Fruit fly (Drosophila melanogaster) whole organism, embryonic: Measurements from ENCODE around the gene beta'COP.

Source experiments
- BEAF-32 ChIP-seq: fragments of 200-800 bp; sonication (Bioruptor generic); optimal IDR thresholded peaks from 3 replicates; lab custom pipeline; 2017; ENCODE audit warnings: missing biosample characterization, missing genetic modification characterization, mild to moderate bottlenecking, moderate library complexity, missing genetic modification reagents
- Bteb2 ChIP-seq: fragments of 200-800 bp; sonication (Bioruptor generic); optimal IDR thresholded peaks from 2 replicates; lab custom pipeline; 2016; ENCODE audit warnings: missing biosample characterization, missing genetic modification characterization
- CG10267 ChIP-seq: fragments of 200-800 bp; sonication (Bioruptor generic); optimal IDR thresholded peaks from 2 replicates; lab custom pipeline; 2018; ENCODE audit warnings: missing biosample characterization, mild to moderate bottlenecking, missing genetic modification characterization, moderate library complexity
- CG10366 ChIP-seq: fragments of 200-800 bp; sonication (Bioruptor generic); IDR thresholded peaks from 2 replicates; pipeline ENCODE4 v1.3.6; 2022; ENCODE audit warnings: missing biosample characterization, missing genetic modification characterization
- CG10543 ChIP-seq: fragments of 200-800 bp; sonication (Bioruptor generic); optimal IDR thresholded peaks from 3 replicates; lab custom pipeline; 2017; ENCODE audit warnings: missing biosample characterization, mild to moderate bottlenecking, missing genetic modification characterization, moderate library complexity
- CG12071 ChIP-seq: fragments of 200-800 bp; sonication (Bioruptor generic); optimal IDR thresholded peaks from 3 replicates; lab custom pipeline; 2018; ENCODE audit warnings: missing biosample characterization, mild to moderate bottlenecking, missing genetic modification characterization
- CG12155 ChIP-seq: fragments of 200-800 bp; sonication (Bioruptor generic); optimal IDR thresholded peaks from 3 replicates; lab custom pipeline; 2016; ENCODE audit warnings: missing biosample characterization, missing genetic modification characterization
- CG12236 ChIP-seq: fragments of 200-800 bp; sonication (Bioruptor generic); optimal IDR thresholded peaks from 2 replicates; lab custom pipeline; 2016; ENCODE audit warnings: missing biosample characterization, missing genetic modification characterization
- CG14710 ChIP-seq: fragments of 200-800 bp; sonication (Bioruptor generic); optimal IDR thresholded peaks from 3 replicates; lab custom pipeline; 2019; ENCODE audit warnings: missing biosample characterization, mild to moderate bottlenecking, missing genetic modification characterization, moderate library complexity
- CG15011 ChIP-seq: fragments of 200-800 bp; sonication (Bioruptor generic); optimal IDR thresholded peaks from 3 replicates; lab custom pipeline; 2018; ENCODE audit warnings: missing biosample characterization, mild to moderate bottlenecking, missing genetic modification characterization
- CG15514 ChIP-seq: fragments of 200-800 bp; sonication (Bioruptor generic); optimal IDR thresholded peaks from 3 replicates; lab custom pipeline; 2017; ENCODE audit warnings: missing biosample characterization, missing genetic modification characterization, mild to moderate bottlenecking, moderate library complexity, missing genetic modification reagents
- CG17385 ChIP-seq: fragments of 200-800 bp; sonication (Bioruptor generic); optimal IDR thresholded peaks from 3 replicates; lab custom pipeline; 2018; ENCODE audit warnings: missing biosample characterization, mild to moderate bottlenecking, missing genetic modification characterization
- CG17612 ChIP-seq: fragments of 200-800 bp; sonication (Bioruptor generic); IDR thresholded peaks from 2 replicates; pipeline ENCODE4 v1.3.6; 2022; ENCODE audit warnings: missing biosample characterization, missing genetic modification characterization
- CG17829 ChIP-seq: fragments of 200-800 bp; optimal IDR thresholded peaks from 2 replicates; lab custom pipeline; 2019; ENCODE audit warnings: missing biosample characterization, mild to moderate bottlenecking, missing genetic modification characterization, moderate library complexity
- CG30403 ChIP-seq: fragments of 200-800 bp; sonication (Bioruptor generic); optimal IDR thresholded peaks from 3 replicates; lab custom pipeline; 2016; ENCODE audit warnings: missing biosample characterization, missing genetic modification characterization
- CG31388 ChIP-seq: fragments of 200-800 bp; sonication (Bioruptor generic); optimal IDR thresholded peaks from 2 replicates; lab custom pipeline; 2016; ENCODE audit warnings: missing biosample characterization, missing genetic modification characterization
- CG4360 ChIP-seq: fragments of 200-800 bp; sonication (Bioruptor generic); IDR thresholded peaks from 2 replicates; pipeline ENCODE4 v1.3.6; 2022; ENCODE audit warnings: missing biosample characterization, missing genetic modification characterization
- CG4424 ChIP-seq: fragments of 200-800 bp; sonication (Bioruptor generic); optimal IDR thresholded peaks from 3 replicates; lab custom pipeline; 2016; ENCODE audit warnings: missing biosample characterization, missing genetic modification characterization
- CG7987 ChIP-seq: fragments of 200-800 bp; sonication (Bioruptor generic); optimal IDR thresholded peaks from 2 replicates; lab custom pipeline; 2018; ENCODE audit warnings: missing biosample characterization, mild to moderate bottlenecking, missing genetic modification characterization, moderate library complexity
- CG8765 ChIP-seq: fragments of 200-800 bp; sonication (Bioruptor generic); IDR thresholded peaks from 2 replicates; pipeline ENCODE4 v1.3.6; 2022; ENCODE audit warnings: missing biosample characterization, missing genetic modification characterization
- CoRest ChIP-seq: fragments of 200-800 bp; sonication (Bioruptor generic); optimal IDR thresholded peaks from 3 replicates; lab custom pipeline; 2018; ENCODE audit warnings: missing biosample characterization, mild to moderate bottlenecking, missing genetic modification characterization, moderate library complexity
- Dip2 ChIP-seq: fragments of 200-800 bp; sonication (Bioruptor generic); IDR thresholded peaks from 2 replicates; pipeline ENCODE4 v1.3.6; 2022; ENCODE audit warnings: missing biosample characterization, missing genetic modification characterization
- Fer1 ChIP-seq: fragments of 200-800 bp; sonication (Bioruptor generic); optimal IDR thresholded peaks from 2 replicates; lab custom pipeline; 2017; ENCODE audit warnings: missing biosample characterization, mild to moderate bottlenecking, missing genetic modification characterization
- Hr51 ChIP-seq, 2 experiments: fragments of 200-800 bp; sonication (Bioruptor generic); optimal IDR thresholded peaks; 2 replicates in 1 of 2; 3 replicates in 1 of 2; lab custom pipeline; 2016 to 2018; ENCODE audit warnings: missing biosample characterization in 2 of 2, missing genetic modification characterization in 2 of 2, mild to moderate bottlenecking in 1 of 2, moderate library complexity in 1 of 2
- Hsf ChIP-seq: fragments of 200-800 bp; sonication (Bioruptor generic); optimal IDR thresholded peaks from 3 replicates; lab custom pipeline; 2016; ENCODE audit warnings: missing biosample characterization, missing genetic modification characterization
- MBD-R2 ChIP-seq: fragments of 200-800 bp; sonication (Bioruptor generic); IDR thresholded peaks from 2 replicates; pipeline ENCODE4 v1.3.6; 2022; ENCODE audit warnings: missing biosample characterization, missing genetic modification characterization
- MESR4 ChIP-seq: fragments of 200-800 bp; sonication (Bioruptor generic); optimal IDR thresholded peaks from 2 replicates; lab custom pipeline; 2018; ENCODE audit warnings: missing biosample characterization, mild to moderate bottlenecking, missing genetic modification characterization, moderate library complexity
- Mad ChIP-seq: fragments of 200-800 bp; sonication (Bioruptor generic); optimal IDR thresholded peaks from 2 replicates; lab custom pipeline; 2016; ENCODE audit warnings: missing biosample characterization, missing genetic modification characterization
- Ptx1 ChIP-seq: fragments of 200-800 bp; sonication (Bioruptor generic); IDR thresholded peaks from 2 replicates; pipeline ENCODE4 v1.3.6; 2022; ENCODE audit warnings: missing biosample characterization, missing genetic modification characterization
- Sox102F ChIP-seq: fragments of 200-800 bp; sonication (Bioruptor generic); optimal IDR thresholded peaks from 2 replicates; lab custom pipeline; 2018; ENCODE audit warnings: missing biosample characterization, mild to moderate bottlenecking, missing genetic modification characterization, moderate library complexity
- Sry-β ChIP-seq: fragments of 200-800 bp; sonication (Bioruptor generic); optimal IDR thresholded peaks from 2 replicates; lab custom pipeline; 2018; ENCODE audit warnings: missing biosample characterization, mild to moderate bottlenecking, missing genetic modification characterization, moderate library complexity
- ac ChIP-seq: fragments of 200-800 bp; sonication (Bioruptor generic); optimal IDR thresholded peaks from 3 replicates; lab custom pipeline; 2017; ENCODE audit warnings: missing biosample characterization, mild to moderate bottlenecking, missing genetic modification characterization
- btn ChIP-seq: fragments of 200-800 bp; sonication (Bioruptor generic); optimal IDR thresholded peaks from 2 replicates; lab custom pipeline; 2016; ENCODE audit warnings: missing biosample characterization, missing genetic modification characterization
- cas ChIP-seq: fragments of 200-800 bp; sonication (Bioruptor generic); IDR thresholded peaks from 2 replicates; pipeline ENCODE4 v1.3.6; 2022; ENCODE audit warnings: missing biosample characterization, missing genetic modification characterization
- dpn ChIP-seq, 2 experiments: fragments of 200-800 bp; sonication (Bioruptor generic); optimal IDR thresholded peaks; 3 replicates each; lab custom pipeline; 2016; ENCODE audit warnings: missing biosample characterization in 2 of 2, missing genetic modification characterization in 2 of 2
- esg ChIP-seq: fragments of 200-800 bp; sonication (Bioruptor generic); conservative IDR thresholded peaks from 2 replicates; pipeline ENCODE4 v1.3.6; 2022; ENCODE audit warnings: missing biosample characterization, missing genetic modification characterization
- fd96Cb ChIP-seq: fragments of 200-800 bp; sonication (Bioruptor generic); optimal IDR thresholded peaks from 2 replicates; lab custom pipeline; 2018; ENCODE audit warnings: missing biosample characterization, mild to moderate bottlenecking, missing genetic modification characterization, moderate library complexity
- grau ChIP-seq: fragments of 200-800 bp; optimal IDR thresholded peaks from 3 replicates; lab custom pipeline; 2019; ENCODE audit warnings: missing biosample characterization, mild to moderate bottlenecking, missing genetic modification characterization, moderate library complexity
- hkb ChIP-seq, 2 experiments: fragments of 200-800 bp in 1 of 2; fragments of >200 bp in 1 of 2; sonication (Bioruptor generic) in 1 of 2; IDR thresholded peaks in 1 of 2; optimal IDR thresholded peaks in 1 of 2; 2 replicates each; pipeline versions ENCODE4 v1.3.6 to Lab custom; 2017 to 2022; ENCODE audit warnings: missing biosample characterization in 1 of 2, missing genetic modification characterization in 1 of 2
- ind ChIP-seq: fragments of 200-800 bp; sonication (Bioruptor generic); optimal IDR thresholded peaks from 3 replicates; lab custom pipeline; 2016; ENCODE audit warnings: missing biosample characterization, missing genetic modification characterization
- kni ChIP-seq: fragments of 200-800 bp; sonication (Bioruptor generic); optimal IDR thresholded peaks from 3 replicates; lab custom pipeline; 2017; ENCODE audit warnings: mild to moderate bottlenecking, missing biosample characterization, missing genetic modification reagents, missing genetic modification characterization
- mld ChIP-seq: fragments of 200-800 bp; sonication (Bioruptor generic); IDR thresholded peaks from 3 replicates; pipeline ENCODE4 v1.3.6; 2022; ENCODE audit warnings: missing biosample characterization, missing genetic modification characterization; ENCODE audit not compliant: partially characterized antibody
- odd ChIP-seq: fragments of 200-800 bp; sonication (Bioruptor generic); optimal IDR thresholded peaks from 2 replicates; lab custom pipeline; 2017; ENCODE audit warnings: missing biosample characterization, mild to moderate bottlenecking, missing genetic modification characterization
- onecut ChIP-seq: fragments of 200-800 bp; sonication (Bioruptor generic); IDR thresholded peaks from 2 replicates; pipeline ENCODE4 v1.3.6; 2022; ENCODE audit warnings: missing biosample characterization, missing genetic modification characterization
- repo ChIP-seq: fragments of 200-800 bp; sonication (Bioruptor generic); optimal IDR thresholded peaks from 2 replicates; lab custom pipeline; 2016; ENCODE audit warnings: missing biosample characterization, missing genetic modification characterization
- run ChIP-seq: fragments of 200-800 bp; sonication (Bioruptor generic); optimal IDR thresholded peaks from 3 replicates; lab custom pipeline; 2018; ENCODE audit warnings: missing biosample characterization, mild to moderate bottlenecking, missing genetic modification characterization
- stwl ChIP-seq: fragments of 200-800 bp; sonication (Bioruptor generic); optimal IDR thresholded peaks from 3 replicates; lab custom pipeline; 2018; ENCODE audit warnings: missing biosample characterization, mild to moderate bottlenecking, missing genetic modification characterization, moderate library complexity
- tna ChIP-seq: fragments of 200-800 bp; sonication (Bioruptor generic); IDR thresholded peaks from 2 replicates; pipeline ENCODE4 v1.3.6; 2022; ENCODE audit warnings: missing biosample characterization, missing genetic modification characterization; ENCODE audit not compliant: partially characterized antibody
- vnd ChIP-seq: fragments of 200-800 bp; sonication (Bioruptor generic); IDR thresholded peaks from 3 replicates; pipeline ENCODE4 v1.3.6; 2022; ENCODE audit warnings: missing biosample characterization, missing genetic modification characterization; ENCODE audit not compliant: partially characterized antibody
- wdn ChIP-seq: fragments of 200-800 bp; sonication (Bioruptor generic); IDR thresholded peaks from 2 replicates; pipeline ENCODE4 v1.3.6; 2022; ENCODE audit warnings: missing biosample characterization, missing genetic modification characterization

beta'COP gene

dm6 chr2L:13367378-13367777, 11.3 kb upstream of the beta'COP start, which contains the start of gene Tap42 (continued):
- TF ChIP-seq Mad (GFP tag; lab: Kevin White, UChicago) (peak; percentile 26), kni (GFP tag; lab: Kevin White, UChicago) (no peak), ind (GFP tag; lab: Kevin White, UChicago) (no peak), mld (no peak), CG7987 (GFP tag; lab: Kevin White, UChicago) (peak; percentile 5), CG17385 (GFP tag; lab: Kevin White, UChicago) (peak; percentile 3), Bteb2 (GFP tag; lab: Kevin White, UChicago) (peak; percentile 13), stwl (peak; percentile 27), CoRest (peak; percentile 50), CG30403 (peak; percentile 36), cas (GFP tag; lab: Robert Waterston, UW) (no peak), run (tag; lab: Kevin White, UChicago) (no peak), CG12236 (no peak), grau (tag; lab: Kevin White, UChicago) (peak; percentile 50), Ptx1 (no peak), wdn (GFP tag; lab: Robert Waterston, UW) (no peak), Fer1 (GFP tag; lab: Kevin White, UChicago) (peak; percentile 52), CG15514 (GFP tag; lab: Kevin White, UChicago) (peak; percentile 54), CG31388 (GFP tag; lab: Kevin White, UChicago) (no peak), CG15011 (GFP tag; lab: Kevin White, UChicago) (no peak), CG14710 (tag; lab: Kevin White, UChicago) (peak; percentile 46), vnd (GFP tag; lab: Robert Waterston, UW) (no peak), Sry-β (GFP tag; lab: Kevin White, UChicago) (peak; percentile 79), btn (GFP tag; lab: Kevin White, UChicago) (no peak), CG17612 (no peak), tna (GFP tag; lab: Robert Waterston, UW) (no peak), repo (GFP tag; lab: Kevin White, UChicago) (no peak), BEAF-32 (GFP tag; lab: Kevin White, UChicago) (peak; percentile 10), CG4424 (GFP tag; lab: Kevin White, UChicago) (no peak), hkb (optimal IDR thresholded peaks at IDR 0.05; lab: Kevin White, UChicago) (no peak), hkb (GFP tag; IDR thresholded peaks at IDR 0.05; lab: Robert Waterston, UW) (peak; percentile 30; the same call in 1 of the 2 replicates), MBD-R2 (GFP tag; lab: Robert Waterston, UW) (peak; percentile 76), ac (GFP tag; lab: Kevin White, UChicago) (no peak), fd96Cb (no peak), CG17829 (tag; lab: Kevin White, UChicago) (peak; percentile 24), Hsf (GFP tag; lab: Kevin White, UChicago) (peak; percentile 32), Sox102F (GFP tag; lab: Kevin White, UChicago) (no peak), CG10543 (GFP tag; lab: Kevin White, UChicago) (peak; percentile 33), CG8765 (GFP tag; lab: Robert Waterston, UW) (no peak), dpn (GFP tag; optimal IDR thresholded peaks at IDR 0.05; lab: Kevin White, UChicago) (peak in 1 of 2 experiments; percentile 6), odd (no peak), CG10366 (GFP tag; lab: Robert Waterston, UW) (peak; percentile 23; the same call in 1 of the 2 replicates), CG12155 (peak; percentile 22), CG4360 (GFP tag; lab: Robert Waterston, UW) (no peak), Dip2 (GFP tag; lab: Robert Waterston, UW) (no peak), Hr51 (GFP tag; optimal IDR thresholded peaks at IDR 0.05; lab: Kevin White, UChicago) (peak in 1 of 2 experiments; percentile 17), CG12071 (GFP tag; lab: Kevin White, UChicago) (no peak), esg (GFP tag; lab: Robert Waterston, UW) (no peak), onecut (GFP tag; lab: Robert Waterston, UW) (no peak), MESR4 (GFP tag; lab: Kevin White, UChicago) (peak; percentile 40), CG10267 (tag; lab: Kevin White, UChicago) (peak; percentile 49)
